Worm (Caenorhabditis elegans) whole organism, late embryonic: Measurements from ENCODE around the gene R02F2.5.

Experiments
- K02D7.2 ChIP-seq: sonication (generic microtip); optimal IDR thresholded peaks from 2 replicates; lab custom pipeline; 2017; ENCODE audit warnings: mild to moderate bottlenecking, missing genetic modification characterization, missing compliant biosample characterization
- T23F11.4 ChIP-seq: fragments of 200-800 bp; sonication (Bioruptor generic); optimal IDR thresholded peaks from 2 replicates; lab custom pipeline; 2018; ENCODE audit warnings: mild to moderate bottlenecking, missing genetic modification characterization, missing compliant biosample characterization
- Y22D7AL.16 ChIP-seq: sonication (generic microtip); optimal IDR thresholded peaks from 2 replicates; lab custom pipeline; 2016; ENCODE audit warnings: missing genetic modification characterization, missing compliant biosample characterization
- ahr-1 ChIP-seq: sonication (generic microtip); optimal IDR thresholded peaks from 2 replicates; lab custom pipeline; 2016; ENCODE audit warnings: missing genetic modification characterization, missing compliant biosample characterization
- ama-1 ChIP-seq: fragments of 150-350 bp; optimal IDR thresholded peaks from 2 replicates; lab custom pipeline; 2014
- ceh-19 ChIP-seq: fragments of 200-800 bp; sonication (Bioruptor generic); optimal IDR thresholded peaks from 2 replicates; lab custom pipeline; 2018; ENCODE audit warnings: mild to moderate bottlenecking, missing genetic modification characterization, missing compliant biosample characterization
- ceh-24 ChIP-seq: sonication (generic microtip); optimal IDR thresholded peaks from 2 replicates; lab custom pipeline; 2016; ENCODE audit warnings: mild to moderate bottlenecking, missing genetic modification characterization, missing compliant biosample characterization
- ceh-30 ChIP-seq: fragments of 150-350 bp; optimal IDR thresholded peaks from 2 replicates; lab custom pipeline; 2014; ENCODE audit warnings: missing biosample characterization, missing genetic modification characterization
- ceh-34 ChIP-seq: sonication (generic microtip); optimal IDR thresholded peaks from 2 replicates; lab custom pipeline; 2016; ENCODE audit warnings: mild to moderate bottlenecking, missing genetic modification characterization, missing compliant biosample characterization
- ceh-48 ChIP-seq: sonication (generic microtip); optimal IDR thresholded peaks from 2 replicates; lab custom pipeline; 2016; ENCODE audit warnings: missing genetic modification characterization, inconsistent platforms, missing compliant biosample characterization
- dmd-4 ChIP-seq: sonication (generic microtip); optimal IDR thresholded peaks from 2 replicates; lab custom pipeline; 2016; ENCODE audit warnings: borderline replicate concordance, missing genetic modification characterization, missing compliant biosample characterization
- elt-2 ChIP-seq: sonication (generic microtip); optimal IDR thresholded peaks from 2 replicates; lab custom pipeline; 2016; ENCODE audit warnings: missing genetic modification reagents, missing genetic modification characterization, missing compliant biosample characterization
- elt-4 ChIP-seq: sonication (generic microtip); optimal IDR thresholded peaks from 2 replicates; lab custom pipeline; 2016; ENCODE audit warnings: missing genetic modification characterization, missing compliant biosample characterization
- ets-4 ChIP-seq: sonication (generic microtip); optimal IDR thresholded peaks from 2 replicates; lab custom pipeline; 2016; ENCODE audit warnings: missing genetic modification characterization, missing compliant biosample characterization
- fax-1 ChIP-seq: sonication (generic microtip); optimal IDR thresholded peaks from 2 replicates; lab custom pipeline; 2016; ENCODE audit warnings: missing genotype, missing genetic modification characterization, missing compliant biosample characterization
- fkh-10 ChIP-seq: fragments of 150-350 bp; optimal IDR thresholded peaks from 2 replicates; lab custom pipeline; 2014; ENCODE audit warnings: missing biosample characterization, missing genetic modification reagents, missing genetic modification characterization
- fkh-6 ChIP-seq: sonication (generic microtip); optimal IDR thresholded peaks from 2 replicates; lab custom pipeline; 2016; ENCODE audit warnings: missing genetic modification characterization, missing compliant biosample characterization
- hlh-13 ChIP-seq: fragments of 200-800 bp; sonication (Bioruptor generic); optimal IDR thresholded peaks from 2 replicates; lab custom pipeline; 2018; ENCODE audit warnings: mild to moderate bottlenecking, missing genetic modification characterization, missing compliant biosample characterization
- hlh-30 ChIP-seq: sonication (generic microtip); optimal IDR thresholded peaks from 2 replicates; lab custom pipeline; 2017; ENCODE audit warnings: antibody characterized with exemption, missing genetic modification characterization, missing compliant biosample characterization; ENCODE audit not compliant: insufficient read depth
- hlh-6 ChIP-seq: sonication (generic microtip); optimal IDR thresholded peaks from 2 replicates; lab custom pipeline; 2016; ENCODE audit warnings: missing genotype, missing genetic modification characterization, missing compliant biosample characterization
- hlh-8 ChIP-seq: sonication (generic microtip); optimal IDR thresholded peaks from 2 replicates; lab custom pipeline; 2016; ENCODE audit warnings: missing genotype, missing genetic modification characterization, missing compliant biosample characterization
- lim-6 ChIP-seq: sonication (generic microtip); optimal IDR thresholded peaks from 2 replicates; lab custom pipeline; 2016; ENCODE audit warnings: missing genetic modification characterization, missing compliant biosample characterization
- lin-11 ChIP-seq: fragments of 200-800 bp; sonication (Bioruptor generic); optimal IDR thresholded peaks from 2 replicates; lab custom pipeline; 2018; ENCODE audit warnings: mild to moderate bottlenecking, missing genetic modification characterization, missing compliant biosample characterization
- madf-2 ChIP-seq: sonication (generic microtip); optimal IDR thresholded peaks from 2 replicates; lab custom pipeline; 2017; ENCODE audit warnings: missing genetic modification characterization, missing compliant biosample characterization
- nhr-11 ChIP-seq: fragments of 150-350 bp; optimal IDR thresholded peaks from 2 replicates; lab custom pipeline; 2014; ENCODE audit warnings: missing biosample characterization, missing genetic modification characterization
- npax-4 ChIP-seq: sonication (generic microtip); optimal IDR thresholded peaks from 2 replicates; lab custom pipeline; 2016; ENCODE audit warnings: missing genetic modification characterization, missing compliant biosample characterization
- pag-3 ChIP-seq: sonication (generic microtip); optimal IDR thresholded peaks from 2 replicates; lab custom pipeline; 2016; ENCODE audit warnings: missing compliant biosample characterization, missing genetic modification characterization, borderline replicate concordance
- pax-1 ChIP-seq: fragments of 150-350 bp; optimal IDR thresholded peaks from 2 replicates; lab custom pipeline; 2014; ENCODE audit warnings: missing biosample characterization, missing genetic modification characterization
- pha-2 ChIP-seq: sonication (generic microtip); optimal IDR thresholded peaks from 2 replicates; lab custom pipeline; 2017; ENCODE audit warnings: mild to moderate bottlenecking, missing genetic modification characterization, missing compliant biosample characterization
- pros-1 ChIP-seq: fragments of 150-350 bp; optimal IDR thresholded peaks from 2 replicates; lab custom pipeline; 2014; ENCODE audit warnings: missing biosample characterization, missing genetic modification reagents, missing genetic modification characterization
- sdc-2 ChIP-seq: sonication (generic microtip); optimal IDR thresholded peaks from 2 replicates; lab custom pipeline; 2016; ENCODE audit warnings: missing genotype, missing genetic modification characterization, missing compliant biosample characterization
- sox-2 ChIP-seq: fragments of 200-800 bp; sonication (Bioruptor generic); IDR thresholded peaks from 2 replicates; pipeline ENCODE4 v1.3.6; 2022; ENCODE audit warnings: missing genetic modification reagents, missing genetic modification characterization, missing compliant biosample characterization
- tbx-7 ChIP-seq: sonication (generic microtip); optimal IDR thresholded peaks from 2 replicates; lab custom pipeline; 2016; ENCODE audit warnings: missing genotype, missing genetic modification characterization, missing compliant biosample characterization
- ttx-3 ChIP-seq: sonication (generic microtip); optimal IDR thresholded peaks from 2 replicates; lab custom pipeline; 2016; ENCODE audit warnings: missing genetic modification reagents, missing genetic modification characterization, missing compliant biosample characterization
- unc-42 ChIP-seq: sonication (generic microtip); optimal IDR thresholded peaks from 2 replicates; lab custom pipeline; 2016; ENCODE audit warnings: missing genotype, missing genetic modification characterization, missing compliant biosample characterization
- unc-55 ChIP-seq: sonication (generic microtip); optimal IDR thresholded peaks from 2 replicates; lab custom pipeline; 2017; ENCODE audit warnings: missing biosample characterization, missing genetic modification reagents, missing genetic modification characterization

Gene R02F2.5

DNA sequence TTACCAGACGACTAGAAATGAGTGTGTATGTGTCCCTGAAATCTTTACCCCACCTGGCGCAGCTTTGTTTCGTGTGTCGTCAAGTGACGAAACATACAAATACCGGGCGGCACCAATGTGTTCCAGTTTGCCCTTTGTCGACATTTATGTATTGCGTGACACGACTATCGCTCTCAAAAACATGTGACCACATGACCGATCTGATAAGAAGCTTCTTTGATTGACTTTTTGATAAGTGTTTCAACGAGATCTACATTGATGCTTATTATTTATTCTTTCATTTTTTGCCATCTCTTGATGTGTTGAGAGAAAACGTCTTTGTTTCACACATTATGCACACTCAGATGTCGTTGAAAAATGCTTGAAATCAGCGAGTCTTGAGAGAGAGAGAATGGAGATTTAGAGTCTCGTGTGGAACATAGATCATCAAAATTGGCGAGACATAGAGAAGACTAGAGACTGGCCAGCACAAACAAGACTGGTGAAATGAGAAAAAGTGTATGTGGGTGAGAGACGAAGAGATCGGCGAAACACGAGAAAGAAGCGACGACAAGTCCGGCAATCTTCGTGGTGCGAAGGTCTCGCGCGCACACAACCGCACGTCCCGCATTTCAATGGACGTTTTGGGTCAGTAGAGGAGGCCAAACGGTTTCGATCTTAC is 23.9 kb downstream of the R02F2.5 start (continued):
- TF ChIP-seq dmd-4 (tag; lab: Kevin White, UChicago) (peak; percentile 12), unc-42 (peak; percentile 16), ceh-48 (tag; lab: Kevin White, UChicago) (no peak), ceh-19 (GFP tag; lab: Kevin White, UChicago) (no peak), Y22D7AL.16 (tag; lab: Kevin White, UChicago) (no peak), tbx-7 (tag; lab: Kevin White, UChicago) (no peak), elt-2 (peak; percentile 73), ceh-34 (peak; percentile 57), ets-4 (peak; percentile 67)
- TF ChIP-seq, all 69 proteins: peak for 15

DNA sequence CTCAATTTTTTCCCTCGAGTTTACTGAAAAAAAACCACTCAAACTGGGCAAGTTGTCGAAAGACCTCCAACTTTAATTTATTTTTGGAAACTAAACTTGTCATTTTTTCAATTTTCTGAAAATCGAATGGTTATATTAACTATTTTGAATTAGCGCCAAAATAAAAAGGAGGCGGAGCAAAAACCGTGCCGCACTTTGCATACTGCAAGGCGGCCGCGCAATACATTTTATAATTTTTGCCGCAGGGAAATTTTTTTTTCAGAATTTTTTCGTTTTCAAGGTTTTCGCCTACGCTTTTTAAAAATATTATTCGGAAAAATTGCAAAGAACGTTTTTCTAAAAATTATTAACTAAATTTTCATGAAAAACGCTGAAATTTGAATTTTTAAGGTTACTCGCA is 24.6 kb downstream of the R02F2.5 start:
- TF ChIP-seq ttx-3 (tag; lab: Kevin White, UChicago) = no peak
- peak; percentile 6 for TF ChIP-seq hlh-13
- no peak for TF ChIP-seq sdc-2 (tag; lab: Kevin White, UChicago)
- TF ChIP-seq ama-1 (lab: Kevin White, UChicago) = no peak

DNA sequence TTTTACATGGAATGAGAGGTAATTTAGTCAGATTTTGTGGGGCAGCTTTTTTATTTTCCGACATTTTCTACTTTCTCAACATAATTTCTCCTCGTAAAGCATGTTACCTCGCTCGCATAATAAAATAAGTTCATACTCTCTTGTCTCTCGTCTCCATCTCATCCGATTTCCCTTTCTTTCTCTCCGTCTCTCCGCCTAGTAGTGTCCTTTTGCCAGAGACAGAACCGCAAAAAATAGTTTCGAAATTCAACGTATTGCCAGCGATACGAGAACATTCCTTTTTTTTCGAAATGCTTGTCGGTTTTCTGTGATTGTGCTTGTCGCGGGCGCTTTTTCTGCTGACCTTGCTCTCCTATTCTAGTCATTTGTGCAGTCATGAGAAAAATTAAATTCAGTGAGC is 25.0 kb downstream of the R02F2.5 start:
- TF ChIP-seq unc-42 = peak; percentile 75
- no peak for TF ChIP-seq fax-1 (tag; lab: Kevin White, UChicago)
- TF ChIP-seq elt-4 = no peak
- peak; percentile 37 for TF ChIP-seq ets-4
- TF ChIP-seq unc-55 = peak; percentile 27
- TF ChIP-seq, all 69 proteins: peak for 3

DNA sequence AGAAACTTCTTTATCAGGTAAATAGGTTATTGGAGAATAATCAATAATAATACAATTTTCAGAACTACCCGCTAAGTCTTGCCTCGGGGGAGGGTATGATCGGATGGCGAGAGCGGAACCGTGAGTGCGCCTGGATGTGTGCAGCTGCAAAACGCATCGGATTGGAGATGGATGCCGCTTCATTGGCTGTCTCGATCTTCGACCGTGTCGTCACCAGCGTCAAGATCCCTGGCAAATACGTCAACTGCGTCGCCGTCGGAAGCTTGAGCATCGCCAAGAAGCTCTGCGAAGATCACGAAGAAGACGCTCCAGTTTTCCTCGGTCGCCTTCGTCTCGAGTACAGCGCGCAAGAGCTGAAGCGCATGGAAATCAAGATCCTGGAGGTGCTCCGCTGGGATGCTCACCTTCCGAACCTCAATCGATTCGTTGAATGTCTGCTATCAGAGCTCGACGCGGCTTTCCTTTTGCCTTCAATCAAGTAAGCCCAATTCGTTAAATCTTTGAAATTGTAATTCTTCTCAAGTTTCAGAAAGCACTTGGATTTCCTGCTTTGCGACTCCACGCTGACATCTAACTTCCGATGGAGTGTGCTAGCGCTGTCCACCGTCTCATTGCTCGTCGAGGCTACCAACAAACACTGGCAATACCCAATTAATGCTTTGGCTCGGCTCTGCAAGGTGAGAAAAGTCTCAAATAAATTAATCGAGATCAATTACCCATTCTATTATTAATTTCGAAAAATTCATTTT is 25.8 kb downstream of the R02F2.5 start:
- TF ChIP-seq T23F11.4 (GFP tag; lab: Kevin White, UChicago) (no peak), elt-2 (no peak), dmd-4 (tag; lab: Kevin White, UChicago) (no peak), hlh-30 (tag; lab: Kevin White, UChicago) (no peak), lim-6 (tag; lab: Kevin White, UChicago) (no peak), nhr-11 (tag; lab: Kevin White, UChicago) (no peak), lin-11 (no peak), sox-2 (GFP tag; lab: Robert Waterston, UW) (no peak), hlh-8 (tag; lab: Kevin White, UChicago) (no peak), ahr-1 (tag; lab: Kevin White, UChicago) (no peak), ceh-34 (no peak), npax-4 (tag; lab: Kevin White, UChicago) (no peak), tbx-7 (tag; lab: Kevin White, UChicago) (no peak)

DNA sequence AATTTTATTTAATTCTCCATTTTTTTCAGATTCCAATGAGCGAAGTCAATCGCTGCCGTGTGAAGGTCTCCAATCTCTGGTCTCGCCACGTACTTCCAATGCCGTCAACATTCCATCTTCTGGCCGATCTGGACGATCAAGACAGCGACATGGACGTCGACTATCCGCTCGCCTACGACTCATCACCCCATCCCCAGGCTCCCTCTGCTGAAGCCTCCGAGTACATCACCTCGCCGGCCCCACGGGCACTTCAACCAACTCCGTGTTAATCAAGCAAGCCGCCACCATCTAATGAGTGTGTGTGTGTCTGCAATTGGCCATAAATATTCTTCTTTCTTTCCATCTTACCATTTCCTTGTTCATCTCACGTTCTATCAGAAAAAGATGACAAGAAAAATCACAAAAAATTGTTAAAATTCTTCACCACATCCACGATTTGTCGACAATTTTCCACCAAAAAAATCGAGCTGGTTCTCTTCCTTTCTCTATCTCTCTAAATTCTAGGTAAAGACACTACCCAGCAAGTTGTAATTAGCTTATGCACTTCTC is 26.4 kb downstream of the R02F2.5 start:
- TF ChIP-seq ceh-30 (tag; lab: Kevin White, UChicago) (no peak), madf-2 (tag; lab: Kevin White, UChicago) (no peak), hlh-6 (no peak), fkh-10 (GFP tag; lab: Kevin White, UChicago) (no peak), K02D7.2 (tag; lab: Kevin White, UChicago) (no peak), nhr-11 (tag; lab: Kevin White, UChicago) (no peak), pax-1 (tag; lab: Kevin White, UChicago) (no peak), unc-55 (no peak), pag-3 (tag; lab: Kevin White, UChicago) (no peak), npax-4 (tag; lab: Kevin White, UChicago) (no peak), Y22D7AL.16 (tag; lab: Kevin White, UChicago) (no peak), pros-1 (tag; lab: Kevin White, UChicago) (no peak), ceh-24 (tag; lab: Kevin White, UChicago) (no peak), pha-2 (tag; lab: Kevin White, UChicago) (no peak), fkh-6 (tag; lab: Kevin White, UChicago) (no peak)
